Fruit fly (Drosophila melanogaster) whole organism, embryonic: ENCODE measurements around the gene CG14234.

Experiments used
- CG10366 ChIP-seq: fragments of 200-800 bp; sonication (Bioruptor generic); IDR thresholded peaks from 2 replicates; pipeline ENCODE4 v1.3.6; 2022; ENCODE audit warnings: missing biosample characterization, missing genetic modification characterization
- CG10979 ChIP-seq: fragments of 200-800 bp; sonication (Bioruptor generic); optimal IDR thresholded peaks from 2 replicates; lab custom pipeline; 2018; ENCODE audit warnings: missing biosample characterization, mild to moderate bottlenecking, missing genetic modification characterization, moderate library complexity
- CG13775 ChIP-seq: fragments of 200-800 bp; sonication (Bioruptor generic); optimal IDR thresholded peaks from 3 replicates; lab custom pipeline; 2017; ENCODE audit warnings: missing biosample characterization, mild to moderate bottlenecking, missing genetic modification characterization
- CG14050 ChIP-seq: fragments of 200-800 bp; sonication (Bioruptor generic); IDR thresholded peaks from 3 replicates; pipeline ENCODE4 v1.3.6; 2022; ENCODE audit warnings: missing biosample characterization, missing genetic modification characterization
- CG14710 ChIP-seq: fragments of 200-800 bp; sonication (Bioruptor generic); optimal IDR thresholded peaks from 3 replicates; lab custom pipeline; 2019; ENCODE audit warnings: missing biosample characterization, mild to moderate bottlenecking, missing genetic modification characterization, moderate library complexity
- CG1792 ChIP-seq: fragments of 200-800 bp; sonication (Bioruptor generic); optimal IDR thresholded peaks from 2 replicates; lab custom pipeline; 2016; ENCODE audit warnings: missing biosample characterization, missing genetic modification characterization
- CG30403 ChIP-seq: fragments of 200-800 bp; sonication (Bioruptor generic); optimal IDR thresholded peaks from 3 replicates; lab custom pipeline; 2016; ENCODE audit warnings: missing biosample characterization, missing genetic modification characterization
- CG33557 ChIP-seq: fragments of 200-800 bp; sonication (Bioruptor generic); optimal IDR thresholded peaks from 2 replicates; lab custom pipeline; 2019; ENCODE audit warnings: missing biosample characterization, mild to moderate bottlenecking, missing genetic modification characterization, moderate library complexity
- CG3407 ChIP-seq: fragments of 200-800 bp; sonication (Bioruptor generic); optimal IDR thresholded peaks from 2 replicates; lab custom pipeline; 2018; ENCODE audit warnings: missing biosample characterization, mild to moderate bottlenecking, missing genetic modification characterization
- CG3847 ChIP-seq: fragments of 200-800 bp; sonication (Bioruptor generic); IDR thresholded peaks from 2 replicates; pipeline ENCODE4 v1.3.6; 2022; ENCODE audit warnings: missing biosample characterization, missing genetic modification characterization
- CG7271 ChIP-seq: fragments of 200-800 bp; sonication (Bioruptor generic); optimal IDR thresholded peaks from 2 replicates; lab custom pipeline; 2018; ENCODE audit warnings: missing biosample characterization, mild to moderate bottlenecking, missing genetic modification characterization, moderate library complexity
- CG7786 ChIP-seq: fragments of 200-800 bp; sonication (Bioruptor generic); optimal IDR thresholded peaks from 2 replicates; lab custom pipeline; 2016; ENCODE audit warnings: missing biosample characterization, missing genetic modification characterization
- CG8924 ChIP-seq: fragments of 200-800 bp; optimal IDR thresholded peaks from 3 replicates; lab custom pipeline; 2019; ENCODE audit warnings: missing biosample characterization, mild to moderate bottlenecking, missing genetic modification characterization, moderate library complexity
- CG9215 ChIP-seq: fragments of 200-800 bp; sonication (Bioruptor generic); IDR thresholded peaks from 2 replicates; pipeline ENCODE4 v1.3.6; 2022; ENCODE audit warnings: missing biosample characterization, missing genetic modification characterization
- CG9797 ChIP-seq: fragments of 200-800 bp; sonication (Bioruptor generic); optimal IDR thresholded peaks from 3 replicates; lab custom pipeline; 2018; ENCODE audit warnings: missing biosample characterization, mild to moderate bottlenecking, missing genetic modification characterization
- CG9817 ChIP-seq: fragments of 200-800 bp; sonication (Bioruptor generic); optimal IDR thresholded peaks from 2 replicates; lab custom pipeline; 2018; ENCODE audit warnings: missing biosample characterization, mild to moderate bottlenecking, missing genetic modification characterization, moderate library complexity
- Drgx ChIP-seq: fragments of 200-800 bp; sonication (Bioruptor generic); IDR thresholded peaks from 2 replicates; pipeline ENCODE4 v1.3.6; 2022; ENCODE audit warnings: missing biosample characterization, missing genetic modification characterization
- HLH4C ChIP-seq: fragments of 200-800 bp; sonication (Bioruptor generic); IDR thresholded peaks from 3 replicates; pipeline ENCODE4 v1.3.6; 2022; ENCODE audit warnings: missing biosample characterization, missing genetic modification characterization; ENCODE audit not compliant: partially characterized antibody
- Hey ChIP-seq: fragments of 200-800 bp; sonication (Bioruptor generic); optimal IDR thresholded peaks from 3 replicates; lab custom pipeline; 2018; ENCODE audit warnings: missing biosample characterization, mild to moderate bottlenecking, missing genetic modification characterization
- NC2β ChIP-seq: fragments of 200-800 bp; sonication (Bioruptor generic); optimal IDR thresholded peaks from 2 replicates; lab custom pipeline; 2016; ENCODE audit warnings: missing biosample characterization, missing genetic modification characterization
- Nf-YC ChIP-seq: fragments of 200-800 bp; optimal IDR thresholded peaks from 3 replicates; lab custom pipeline; 2019; ENCODE audit warnings: missing biosample characterization, mild to moderate bottlenecking, missing genetic modification characterization, moderate library complexity
- Ptx1 ChIP-seq: fragments of 200-800 bp; sonication (Bioruptor generic); IDR thresholded peaks from 2 replicates; pipeline ENCODE4 v1.3.6; 2022; ENCODE audit warnings: missing biosample characterization, missing genetic modification characterization
- Sox102F ChIP-seq: fragments of 200-800 bp; sonication (Bioruptor generic); optimal IDR thresholded peaks from 2 replicates; lab custom pipeline; 2018; ENCODE audit warnings: missing biosample characterization, mild to moderate bottlenecking, missing genetic modification characterization, moderate library complexity
- Xrp1 ChIP-seq: fragments of 200-800 bp; sonication (Bioruptor generic); IDR thresholded peaks from 2 replicates; pipeline ENCODE4 v1.3.6; 2022; ENCODE audit warnings: missing biosample characterization, missing genetic modification characterization
- ara ChIP-seq: fragments of 200-800 bp; sonication (Bioruptor generic); IDR thresholded peaks from 2 replicates; pipeline ENCODE4 v1.3.6; 2022; ENCODE audit warnings: missing biosample characterization, missing genetic modification characterization
- ase ChIP-seq: fragments of 200-800 bp; sonication (Bioruptor generic); IDR thresholded peaks from 3 replicates; pipeline ENCODE4 v1.3.6; 2022; ENCODE audit warnings: missing biosample characterization, missing genetic modification characterization
- bigmax ChIP-seq: fragments of 200-800 bp; sonication (Bioruptor generic); optimal IDR thresholded peaks from 2 replicates; lab custom pipeline; 2018; ENCODE audit warnings: missing biosample characterization, mild to moderate bottlenecking, missing genetic modification characterization
- bowl ChIP-seq: fragments of 200-800 bp; sonication (Bioruptor generic); IDR thresholded peaks from 2 replicates; pipeline ENCODE4 v1.3.6; 2022; ENCODE audit warnings: missing biosample characterization, missing genetic modification characterization
- cg ChIP-seq: fragments of 200-800 bp; sonication (Bioruptor generic); optimal IDR thresholded peaks from 3 replicates; lab custom pipeline; 2019; ENCODE audit warnings: missing biosample characterization, mild to moderate bottlenecking, missing genetic modification characterization, moderate library complexity
- corto ChIP-seq: fragments of 200-800 bp; sonication (Bioruptor generic); optimal IDR thresholded peaks from 2 replicates; lab custom pipeline; 2016; ENCODE audit warnings: missing biosample characterization, mild to moderate bottlenecking, missing genetic modification characterization, moderate library complexity
- crp ChIP-seq, 2 experiments: fragments of 200-800 bp; sonication (Bioruptor generic); optimal IDR thresholded peaks; 2 replicates in 1 of 2; 3 replicates in 1 of 2; lab custom pipeline; 2017; ENCODE audit warnings: missing biosample characterization in 2 of 2, missing genetic modification characterization in 2 of 2, mild to moderate bottlenecking in 1 of 2, moderate library complexity in 1 of 2
- dmrt99B ChIP-seq: fragments of 200-800 bp; sonication (Bioruptor generic); optimal IDR thresholded peaks from 2 replicates; lab custom pipeline; 2018; ENCODE audit warnings: missing biosample characterization, mild to moderate bottlenecking, missing genetic modification characterization, moderate library complexity
- dysf ChIP-seq: fragments of 200-800 bp; sonication (Bioruptor generic); IDR thresholded peaks from 3 replicates; pipeline ENCODE4 v1.3.6; 2022; ENCODE audit warnings: missing biosample characterization, missing genetic modification characterization
- en ChIP-seq: fragments of 200-800 bp; sonication (Bioruptor generic); optimal IDR thresholded peaks from 2 replicates; lab custom pipeline; 2016; ENCODE audit warnings: missing biosample characterization, missing genetic modification characterization
- gce ChIP-seq: fragments of 200-800 bp; sonication (Bioruptor generic); IDR thresholded peaks from 3 replicates; pipeline ENCODE4 v1.3.6; 2022; ENCODE audit warnings: missing biosample characterization, missing genetic modification characterization
- kah ChIP-seq: fragments of 200-800 bp; sonication (Bioruptor generic); optimal IDR thresholded peaks from 2 replicates; lab custom pipeline; 2018; ENCODE audit warnings: missing biosample characterization, mild to moderate bottlenecking, missing genetic modification characterization
- lab ChIP-seq: fragments of 200-800 bp; sonication (Bioruptor generic); optimal IDR thresholded peaks from 3 replicates; lab custom pipeline; 2017; ENCODE audit warnings: missing biosample characterization, missing genetic modification characterization, mild to moderate bottlenecking, moderate library complexity, missing genetic modification reagents
- pan ChIP-seq, 4 experiments: fragments of >200 bp in 3 of 4; fragments of 200-800 bp in 1 of 4; sonication (Bioruptor generic) in 1 of 4; optimal IDR thresholded peaks in 3 of 4; IDR thresholded peaks in 1 of 4; 2 replicates each; pipeline versions ENCODE4 v1.3.6 to Lab custom; 2017 to 2022; ENCODE audit warnings: missing biosample characterization in 2 of 4, missing genetic modification characterization in 2 of 4, mixed read lengths in 1 of 4
- pzg ChIP-seq: fragments of 200-800 bp; sonication (Bioruptor generic); optimal IDR thresholded peaks from 3 replicates; lab custom pipeline; 2018; ENCODE audit warnings: missing biosample characterization, mild to moderate bottlenecking, missing genetic modification characterization, moderate library complexity
- ranshi ChIP-seq: fragments of 200-800 bp; sonication (Bioruptor generic); IDR thresholded peaks from 2 replicates; pipeline ENCODE4 v1.3.6; 2022; ENCODE audit warnings: missing biosample characterization, missing genetic modification characterization
- row ChIP-seq: fragments of 200-800 bp; sonication (Bioruptor generic); IDR thresholded peaks from 3 replicates; pipeline ENCODE4 v1.3.6; 2022; ENCODE audit warnings: missing biosample characterization, missing genetic modification characterization
- sqz ChIP-seq: fragments of 200-800 bp; sonication (Bioruptor generic); optimal IDR thresholded peaks from 3 replicates; lab custom pipeline; 2018; ENCODE audit warnings: missing biosample characterization, mild to moderate bottlenecking, missing genetic modification characterization
- stwl ChIP-seq: fragments of 200-800 bp; sonication (Bioruptor generic); optimal IDR thresholded peaks from 3 replicates; lab custom pipeline; 2018; ENCODE audit warnings: missing biosample characterization, mild to moderate bottlenecking, missing genetic modification characterization, moderate library complexity
- ttk ChIP-seq: fragments of 200-800 bp; sonication (Bioruptor generic); IDR thresholded peaks from 2 replicates; pipeline ENCODE4 v2.1.2; 2022; ENCODE audit warnings: missing biosample characterization, missing genetic modification characterization
- tx ChIP-seq: fragments of 200-800 bp; sonication (Bioruptor generic); optimal IDR thresholded peaks from 2 replicates; lab custom pipeline; 2016; ENCODE audit warnings: missing biosample characterization, missing genetic modification characterization
- vvl ChIP-seq: fragments of 200-800 bp; sonication (Bioruptor generic); IDR thresholded peaks from 2 replicates; pipeline ENCODE4 v1.3.6; 2022; ENCODE audit warnings: missing biosample characterization, missing genetic modification characterization
- wor ChIP-seq: fragments of 200-800 bp; sonication (Bioruptor generic); IDR thresholded peaks from 2 replicates; pipeline ENCODE4 v1.3.6; 2022; ENCODE audit warnings: missing biosample characterization, missing genetic modification characterization
- zen ChIP-seq: fragments of 200-800 bp; sonication (Bioruptor generic); optimal IDR thresholded peaks from 3 replicates; lab custom pipeline; 2018; ENCODE audit warnings: missing biosample characterization, mild to moderate bottlenecking, missing genetic modification characterization, moderate library complexity
- zfh1 ChIP-seq: fragments of 200-800 bp; sonication (Bioruptor generic); IDR thresholded peaks from 3 replicates; pipeline ENCODE4 v1.3.6; 2022; ENCODE audit warnings: missing biosample characterization, missing genetic modification characterization

CG14234 gene

dm6 chrX:19694792-19695558 lies 40.4 kb upstream of the CG14234 start, which contains the start of gene CG14229 (continued):
- TF ChIP-seq vvl (peak; percentile 23; the same call in 1 of the 2 replicates), CG8924 (no peak), ase (GFP tag; lab: Robert Waterston, UW) (no peak), pzg (GFP tag; lab: Kevin White, UChicago) (peak; percentile 44), kah (no peak), sqz (GFP tag; lab: Kevin White, UChicago) (no peak), row (GFP tag; lab: Robert Waterston, UW) (peak; percentile 57), dmrt99B (tag; lab: Kevin White, UChicago) (peak; percentile 7), ranshi (0 out of 2 replicates have a peak, but pooled peaks have one; percentile 24), zfh1 (peak; percentile 15; the same call in 1 of the 3 replicates), ara (GFP tag; lab: Robert Waterston, UW) (0 out of 2 replicates have a peak, but pooled peaks have one; percentile 35), Sox102F (GFP tag; lab: Kevin White, UChicago) (peak; percentile 10), CG30403 (GFP tag; lab: Kevin White, UChicago) (peak; percentile 23), cg (GFP tag; lab: Kevin White, UChicago) (no peak), CG9817 (tag; lab: Kevin White, UChicago) (no peak), lab (GFP tag; lab: Kevin White, UChicago) (peak; percentile 4), CG14710 (tag; lab: Kevin White, UChicago) (peak; percentile 23), stwl (tag; lab: Kevin White, UChicago) (peak; percentile 22), Hey (tag; lab: Kevin White, UChicago) (no peak), en (GFP tag; lab: Kevin White, UChicago) (no peak), bigmax (GFP tag; lab: Kevin White, UChicago) (no peak), HLH4C (GFP tag; lab: Robert Waterston, UW) (no peak), gce (0 out of 3 replicates have a peak, but pooled peaks have one; percentile 23), pan (optimal IDR thresholded peaks at IDR 0.05; lab: Kevin White, UChicago) (no peak), pan (GFP tag; optimal IDR thresholded peaks at IDR 0.05 in 1 of 2, IDR thresholded peaks at IDR 0.05 in 1 of 2) (peak in 1 of 2 experiments; percentile 50), CG10979 (tag; lab: Kevin White, UChicago) (no peak), wor (GFP tag; lab: Robert Waterston, UW) (no peak), Xrp1 (peak; percentile 59), CG1792 (GFP tag; lab: Kevin White, UChicago) (no peak), CG33557 (GFP tag; lab: Kevin White, UChicago) (no peak), CG14050 (GFP tag; lab: Robert Waterston, UW) (peak; percentile 13; the same call in 1 of the 3 replicates), zen (tag; lab: Kevin White, UChicago) (no peak), CG13775 (GFP tag; lab: Kevin White, UChicago) (peak; percentile 3), CG9215 (GFP tag; lab: Robert Waterston, UW) (peak; percentile 43), Drgx (GFP tag; lab: Robert Waterston, UW) (peak; percentile 29; the same call in 1 of the 2 replicates), CG3407 (no peak), dysf (no peak), CG7786 (GFP tag; lab: Kevin White, UChicago) (no peak), crp (GFP tag; optimal IDR thresholded peaks at IDR 0.05; lab: Kevin White, UChicago) (no peak), CG9797 (GFP tag; lab: Kevin White, UChicago) (peak; percentile 35), CG7271 (tag; lab: Kevin White, UChicago) (no peak), Nf-YC (peak; percentile 14), tx (no peak), ttk (no peak), bowl (GFP tag; lab: Robert Waterston, UW) (no peak), NC2β (GFP tag; lab: Kevin White, UChicago) (no peak), CG10366 (GFP tag; lab: Robert Waterston, UW) (peak; percentile 42), CG3847 (GFP tag; lab: Robert Waterston, UW) (no peak), corto (GFP tag; lab: Kevin White, UChicago) (no peak), Ptx1 (GFP tag; lab: Robert Waterston, UW) (peak; percentile 52)
